Worm (Caenorhabditis elegans): ENCODE measurements around the gene egrh-3.

egrh-3 gene

ce11 chrIV:2708329-2708965 is 19.9 kb upstream of the egrh-3 start:
- peak; percentile 57 for TF ChIP-seq nhr-237 (tag; optimal IDR thresholded peaks at IDR 0.05)
- no peak for TF ChIP-seq ces-1 (GFP tag; optimal IDR thresholded peaks at IDR 0.05)
- TF ChIP-seq cnd-1 (tag; optimal IDR thresholded peaks at IDR 0.05): peak; percentile 11
- TF ChIP-seq drap-1 (GFP tag; optimal IDR thresholded peaks at IDR 0.05): peak; percentile 8
- TF ChIP-seq ham-2 (GFP tag; optimal IDR thresholded peaks at IDR 0.05): peak; percentile 8
- TF ChIP-seq hlh-1 (tag; optimal IDR thresholded peaks at IDR 0.05): peak; percentile 57
- peak; percentile 39 for TF ChIP-seq unc-120 (tag; optimal IDR thresholded peaks at IDR 0.05; ENCODE audit: poor library complexity, severe bottlenecking)
- peak; percentile 65 for TF ChIP-seq pha-4 (tag; optimal IDR thresholded peaks at IDR 0.05)
- peak; percentile 37 for TF ChIP-seq lsy-2 (tag; optimal IDR thresholded peaks at IDR 0.05)
- TF ChIP-seq sem-2 (GFP tag; optimal IDR thresholded peaks at IDR 0.05): no peak
- peak; percentile 9 for TF ChIP-seq unc-62 (GFP tag; optimal IDR thresholded peaks at IDR 0.05)
- no peak for TF ChIP-seq nhr-12 (tag; optimal IDR thresholded peaks at IDR 0.05)
- no peak for TF ChIP-seq mep-1 (tag; optimal IDR thresholded peaks at IDR 0.05)

ce11 chrIV:2707012-2707411 is 18.4 kb upstream of the egrh-3 start, which contains the start of gene ubc-8:
Gene ubc-8 (minus strand): TSS chrIV:2707238.
- no peak for TF ChIP-seq hlh-1 (tag; optimal IDR thresholded peaks at IDR 0.05)
- no peak for TF ChIP-seq unc-39 (tag; optimal IDR thresholded peaks at IDR 0.05)
- TF ChIP-seq lsy-2 (tag; optimal IDR thresholded peaks at IDR 0.05): no peak
- TF ChIP-seq nhr-28 (tag; optimal IDR thresholded peaks at IDR 0.05): no peak
- TF ChIP-seq ces-1 (GFP tag; optimal IDR thresholded peaks at IDR 0.05): no peak
- TF ChIP-seq pha-4 (tag; optimal IDR thresholded peaks at IDR 0.05): no peak
- TF ChIP-seq elt-1 (tag; optimal IDR thresholded peaks at IDR 0.05; ENCODE audit: borderline replicate concordance, insufficient read depth): no peak
- no peak for TF ChIP-seq mep-1 (tag; optimal IDR thresholded peaks at IDR 0.05)
- TF ChIP-seq unc-120 (tag; optimal IDR thresholded peaks at IDR 0.05; ENCODE audit: poor library complexity, severe bottlenecking): no peak

- TF ChIP-seq M03D4.4 (tag; optimal IDR thresholded peaks at IDR 0.05) (no peak), ceh-83 (GFP tag; optimal IDR thresholded peaks at IDR 0.05) (peak; percentile 11)
Measured at ce11 chrIV:2705675-2706074, 17.1 kb upstream of the egrh-3 start.

- TF ChIP-seq ces-1 (GFP tag; optimal IDR thresholded peaks at IDR 0.05) (peak; percentile 45), nhr-28 (tag; optimal IDR thresholded peaks at IDR 0.05) (no peak), lin-13 (tag; optimal IDR thresholded peaks at IDR 0.05) (peak; percentile 59), lsy-2 (tag; optimal IDR thresholded peaks at IDR 0.05) (peak; percentile 95), M03D4.4 (tag; optimal IDR thresholded peaks at IDR 0.05) (no peak), pha-4 (tag; optimal IDR thresholded peaks at IDR 0.05) (peak; percentile 49), nhr-237 (tag; optimal IDR thresholded peaks at IDR 0.05) (peak; percentile 2), zip-8 (tag; optimal IDR thresholded peaks at IDR 0.05) (no peak), mep-1 (tag; optimal IDR thresholded peaks at IDR 0.05) (peak; percentile 1), unc-62 (GFP tag; optimal IDR thresholded peaks at IDR 0.05) (no peak), ceh-43 (GFP tag; optimal IDR thresholded peaks at IDR 0.05) (no peak)
Measured at ce11 chrIV:2703927-2704401, 15.4 kb upstream of the egrh-3 start, which contains the start of gene Y94H6A.5. Gene Y94H6A.5 (minus strand): TSS chrIV:2703977.

ce11 chrIV:2680281-2680680 is 8.3 kb downstream of the egrh-3 start:
- TF ChIP-seq mab-5 (tag; optimal IDR thresholded peaks at IDR 0.05): no peak
- no peak for TF ChIP-seq unc-120 (tag; optimal IDR thresholded peaks at IDR 0.05; ENCODE audit: poor library complexity, severe bottlenecking)
- TF ChIP-seq mep-1 (tag; optimal IDR thresholded peaks at IDR 0.05): no peak
- TF ChIP-seq elt-3 (tag; optimal IDR thresholded peaks at IDR 0.05): no peak
- no peak for TF ChIP-seq unc-39 (tag; optimal IDR thresholded peaks at IDR 0.05)
- no peak for TF ChIP-seq nhr-2 (tag; optimal IDR thresholded peaks at IDR 0.05)
- no peak for TF ChIP-seq blmp-1 (tag; optimal IDR thresholded peaks at IDR 0.05)
- TF ChIP-seq drap-1 (GFP tag; optimal IDR thresholded peaks at IDR 0.05): no peak
- TF ChIP-seq hlh-1 (tag; optimal IDR thresholded peaks at IDR 0.05): no peak

- TF ChIP-seq unc-62 (GFP tag; optimal IDR thresholded peaks at IDR 0.05) (no peak), M03D4.4 (tag; optimal IDR thresholded peaks at IDR 0.05) (no peak), lin-13 (tag; optimal IDR thresholded peaks at IDR 0.05) (no peak), elt-3 (tag; optimal IDR thresholded peaks at IDR 0.05) (no peak), drap-1 (GFP tag; optimal IDR thresholded peaks at IDR 0.05) (no peak), nhr-76 (tag; optimal IDR thresholded peaks at IDR 0.05) (no peak), elt-1 (tag; optimal IDR thresholded peaks at IDR 0.05; ENCODE audit: borderline replicate concordance, insufficient read depth) (no peak), nhr-237 (tag; optimal IDR thresholded peaks at IDR 0.05) (no peak), mab-5 (tag; optimal IDR thresholded peaks at IDR 0.05) (no peak), zip-8 (tag; optimal IDR thresholded peaks at IDR 0.05) (no peak), ztf-11 (tag; optimal IDR thresholded peaks at IDR 0.05) (no peak), flh-1 (GFP tag; optimal IDR thresholded peaks at IDR 0.05) (no peak), nhr-12 (tag; optimal IDR thresholded peaks at IDR 0.05) (no peak)
Measured at ce11 chrIV:2678152-2678551, 10.4 kb downstream of the egrh-3 start.

All from whole organism, mixed stage, embryonic.